Worm (Caenorhabditis elegans): ENCODE data around the gene F59B8.1.

F59B8.1 gene

DNA sequence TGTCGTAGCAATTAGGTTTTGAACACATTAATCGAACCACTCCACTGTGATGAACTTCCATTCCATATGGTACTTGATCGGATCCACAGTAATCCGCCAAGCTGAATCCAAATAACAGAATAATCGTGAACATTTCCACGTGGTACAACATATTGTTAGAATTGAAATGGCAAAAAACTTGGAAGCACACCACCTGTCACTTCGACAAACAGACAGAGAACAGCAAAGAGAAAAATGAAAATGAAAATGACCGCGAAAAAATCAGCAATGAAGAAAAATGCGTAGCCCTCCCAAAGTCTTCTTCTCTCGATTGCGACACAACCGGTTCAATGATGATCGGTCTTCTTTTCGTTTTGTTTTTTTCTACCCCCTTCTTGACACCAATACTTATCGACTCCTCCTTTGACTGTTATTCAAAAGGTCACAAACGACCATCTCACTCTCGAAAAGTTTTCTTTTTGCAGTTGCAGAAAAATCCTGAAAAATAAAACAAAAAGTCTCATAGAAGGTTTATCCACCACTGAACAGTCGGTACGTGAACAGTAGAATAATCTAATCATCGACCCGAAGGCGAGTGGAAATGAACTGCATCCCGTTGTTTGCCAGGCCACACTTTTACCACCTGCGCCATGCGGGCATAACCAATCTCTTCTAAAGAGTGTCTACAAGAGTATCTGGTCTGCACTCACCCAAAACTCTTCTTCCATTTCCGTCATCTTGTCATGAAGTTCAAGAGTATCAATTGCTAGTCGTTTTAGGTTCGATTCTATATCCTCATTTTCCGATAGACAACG, 49.3 kb downstream of the F59B8.1 start, which contains the start of gene wrt-3 (continued):
- no peak for TF ChIP-seq hlh-30 (tag; optimal IDR thresholded peaks at IDR 0.05; ENCODE audit: insufficient read depth)
- peak; percentile 13 for TF ChIP-seq nhr-28 (tag; optimal IDR thresholded peaks at IDR 0.05)
- no peak for TF ChIP-seq Y48G9A.11 (GFP tag; IDR thresholded peaks at IDR 0.05)
- peak; percentile 1 for TF ChIP-seq ceh-32 (tag; optimal IDR thresholded peaks at IDR 0.05; ENCODE audit: poor library complexity)
- no peak; the same call in 1 of the 2 replicates for TF ChIP-seq mdt-29 (GFP tag; IDR thresholded peaks at IDR 0.05)
- no peak for TF ChIP-seq unc-39 (tag; optimal IDR thresholded peaks at IDR 0.05)
- peak; percentile 42 for TF ChIP-seq F49E8.2 (tag; optimal IDR thresholded peaks at IDR 0.05; ENCODE audit: borderline replicate concordance)
- TF ChIP-seq unc-130 (GFP tag; optimal IDR thresholded peaks at IDR 0.05), result peak; percentile 67
- peak; percentile 80 for TF ChIP-seq lir-3 (tag; optimal IDR thresholded peaks at IDR 0.05)
- no peak for TF ChIP-seq T26A8.4 (GFP tag; IDR thresholded peaks at IDR 0.05)
- TF ChIP-seq ctbp-1 (GFP tag; IDR thresholded peaks at IDR 0.05), result no peak; the same call in 1 of the 2 replicates
- TF ChIP-seq nhr-77 (tag; optimal IDR thresholded peaks at IDR 0.05), result no peak
- TF ChIP-seq saeg-2 (GFP tag; IDR thresholded peaks at IDR 0.05), result no peak; the same call in 1 of the 2 replicates
- TF ChIP-seq lin-1 (GFP tag; IDR thresholded peaks at IDR 0.05), result no peak; the same call in none of the 2 replicates
- no peak for TF ChIP-seq zag-1 (tag; optimal IDR thresholded peaks at IDR 0.05)
- no peak for TF ChIP-seq ama-1 (optimal IDR thresholded peaks at IDR 0.05)
- TF ChIP-seq daf-16 (GFP tag; optimal IDR thresholded peaks at IDR 0.05), result peak; percentile 71 to 95
- TF ChIP-seq daf-16 (tag; optimal IDR thresholded peaks at IDR 0.05), result no peak
- no peak for TF ChIP-seq ceh-82 (tag; optimal IDR thresholded peaks at IDR 0.05)
- TF ChIP-seq nhr-42 (GFP tag; IDR thresholded peaks at IDR 0.05), result peak; percentile 86
- no peak for TF ChIP-seq mes-2 (tag; optimal IDR thresholded peaks at IDR 0.05; ENCODE audit: poor library complexity, severe bottlenecking)
- TF ChIP-seq mxl-2 (GFP tag; conservative IDR thresholded peaks at IDR 0.05), result 0 out of 2 replicates have a peak, but pooled peaks have one; percentile 20
- TF ChIP-seq pha-4 (GFP tag; IDR thresholded peaks at IDR 0.05), result peak; percentile 91
- TF ChIP-seq pha-4 (tag; optimal IDR thresholded peaks at IDR 0.05), result no peak
- TF ChIP-seq F44E2.7 (GFP tag; IDR thresholded peaks at IDR 0.05), result peak; percentile 97
- TF ChIP-seq mxl-3 (GFP tag; optimal IDR thresholded peaks at IDR 0.05), result peak; percentile 60
- TF ChIP-seq madf-5 (GFP tag; IDR thresholded peaks at IDR 0.05), result peak; percentile 89 to 92
- peak; percentile 58 for TF ChIP-seq attf-4 (tag; optimal IDR thresholded peaks at IDR 0.05)
- no peak for TF ChIP-seq php-3 (GFP tag; IDR thresholded peaks at IDR 0.05)
- TF ChIP-seq nhr-41 (GFP tag; IDR thresholded peaks at IDR 0.05), result peak; percentile 75; the same call in 1 of the 2 replicates
- TF ChIP-seq lin-13 (GFP tag; optimal IDR thresholded peaks at IDR 0.05), result no peak
- peak; percentile 94 for TF ChIP-seq nhr-111 (GFP tag; optimal IDR thresholded peaks at IDR 0.05)
- peak; percentile 89 for TF ChIP-seq Y5F2A.4 (GFP tag; optimal IDR thresholded peaks at IDR 0.05)
- TF ChIP-seq lin-38 (GFP tag; IDR thresholded peaks at IDR 0.05), result no peak
- TF ChIP-seq daf-19 (GFP tag; conservative IDR thresholded peaks at IDR 0.05), result peak; percentile 90
- TF ChIP-seq Y105C5A.15 (GFP tag; IDR thresholded peaks at IDR 0.05), result peak; percentile 94
- TF ChIP-seq spr-3 (GFP tag; optimal IDR thresholded peaks at IDR 0.05), result peak; percentile 81
- no peak for TF ChIP-seq fkh-10 (GFP tag; optimal IDR thresholded peaks at IDR 0.05)
- peak; percentile 92 for TF ChIP-seq D1046.2 (GFP tag; IDR thresholded peaks at IDR 0.05)
- TF ChIP-seq dve-1 (tag; optimal IDR thresholded peaks at IDR 0.05; ENCODE audit: insufficient read depth), result no peak
- TF ChIP-seq lin-29 (GFP tag; IDR thresholded peaks at IDR 0.05), result peak; percentile 49; the same call in 1 of the 2 replicates
- peak; percentile 93 for TF ChIP-seq arid-1 (GFP tag; conservative IDR thresholded peaks at IDR 0.05)
- peak; percentile 74 for TF ChIP-seq spr-1 (tag; optimal IDR thresholded peaks at IDR 0.05)
- no peak for TF ChIP-seq zip-2 (tag; optimal IDR thresholded peaks at IDR 0.05)
- TF ChIP-seq hlh-11 (tag; optimal IDR thresholded peaks at IDR 0.05), result no peak
- no peak for TF ChIP-seq ztf-11 (tag; optimal IDR thresholded peaks at IDR 0.05)
- TF ChIP-seq sdz-12 (GFP tag; optimal IDR thresholded peaks at IDR 0.05), result peak; percentile 93
- peak; percentile 81 for TF ChIP-seq hmg-1.1 (GFP tag; IDR thresholded peaks at IDR 0.05)
- TF ChIP-seq dmd-9 (GFP tag; IDR thresholded peaks at IDR 0.05), result no peak; the same call in 1 of the 2 replicates

All from whole organism, L4 larva.